Fruit fly (Drosophila melanogaster) whole organism, embryonic: ENCODE measurements around the gene Gem2.

ENCODE experiments used
- Bdp1 ChIP-seq: fragments of 200-800 bp; sonication (Bioruptor generic); optimal IDR thresholded peaks from 3 replicates; lab custom pipeline; 2016; ENCODE audit warnings: missing biosample characterization, missing genetic modification characterization
- Bteb2 ChIP-seq: fragments of 200-800 bp; sonication (Bioruptor generic); optimal IDR thresholded peaks from 2 replicates; lab custom pipeline; 2016; ENCODE audit warnings: missing biosample characterization, missing genetic modification characterization
- CG10979 ChIP-seq: fragments of 200-800 bp; sonication (Bioruptor generic); optimal IDR thresholded peaks from 2 replicates; lab custom pipeline; 2018; ENCODE audit warnings: missing biosample characterization, mild to moderate bottlenecking, missing genetic modification characterization, moderate library complexity
- CG11398 ChIP-seq: fragments of 200-800 bp; sonication (Bioruptor generic); optimal IDR thresholded peaks from 2 replicates; lab custom pipeline; 2016; ENCODE audit warnings: missing biosample characterization, missing genetic modification characterization
- CG12942 ChIP-seq: fragments of 200-800 bp; sonication (Bioruptor generic); optimal IDR thresholded peaks from 3 replicates; lab custom pipeline; 2016; ENCODE audit warnings: missing biosample characterization, missing genetic modification characterization
- CG13424 ChIP-seq: fragments of 200-800 bp; sonication (Bioruptor generic); optimal IDR thresholded peaks from 2 replicates; lab custom pipeline; 2019; ENCODE audit warnings: missing biosample characterization, mild to moderate bottlenecking, missing genetic modification characterization, moderate library complexity
- CG14710 ChIP-seq: fragments of 200-800 bp; sonication (Bioruptor generic); optimal IDR thresholded peaks from 3 replicates; lab custom pipeline; 2019; ENCODE audit warnings: missing biosample characterization, mild to moderate bottlenecking, missing genetic modification characterization, moderate library complexity
- CG1603 ChIP-seq: fragments of 200-800 bp; sonication (Bioruptor generic); optimal IDR thresholded peaks from 2 replicates; lab custom pipeline; 2019; ENCODE audit warnings: missing biosample characterization, mild to moderate bottlenecking, missing genetic modification characterization, moderate library complexity
- CG17359 ChIP-seq: fragments of 200-800 bp; sonication (Bioruptor generic); optimal IDR thresholded peaks from 3 replicates; lab custom pipeline; 2018; ENCODE audit warnings: missing biosample characterization, mild to moderate bottlenecking, missing genetic modification characterization, moderate library complexity
- CG18764 ChIP-seq: fragments of 200-800 bp; sonication (Bioruptor generic); optimal IDR thresholded peaks from 3 replicates; lab custom pipeline; 2016; ENCODE audit warnings: missing biosample characterization, missing genetic modification characterization
- CG2202 ChIP-seq: fragments of 200-800 bp; sonication (Bioruptor generic); optimal IDR thresholded peaks from 2 replicates; lab custom pipeline; 2018; ENCODE audit warnings: missing biosample characterization, mild to moderate bottlenecking, missing genetic modification characterization
- CG31365 ChIP-seq: fragments of 200-800 bp; sonication (Bioruptor generic); optimal IDR thresholded peaks from 2 replicates; lab custom pipeline; 2018; ENCODE audit warnings: missing biosample characterization, mild to moderate bottlenecking, missing genetic modification characterization
- CG34376 ChIP-seq: fragments of 200-800 bp; sonication (Bioruptor generic); optimal IDR thresholded peaks from 2 replicates; lab custom pipeline; 2018; ENCODE audit warnings: missing biosample characterization, mild to moderate bottlenecking, missing genetic modification characterization
- CG6175 ChIP-seq: fragments of 200-800 bp; sonication (Bioruptor generic); IDR thresholded peaks from 3 replicates; pipeline ENCODE4 v1.3.6; 2022; ENCODE audit warnings: missing biosample characterization, missing genetic modification characterization
- CG7987 ChIP-seq: fragments of 200-800 bp; sonication (Bioruptor generic); optimal IDR thresholded peaks from 2 replicates; lab custom pipeline; 2018; ENCODE audit warnings: missing biosample characterization, mild to moderate bottlenecking, missing genetic modification characterization, moderate library complexity
- E2f1 ChIP-seq: fragments of 200-800 bp; sonication (Bioruptor generic); IDR thresholded peaks from 2 replicates; pipeline ENCODE4 v1.3.6; 2022; ENCODE audit warnings: missing biosample characterization, missing genetic modification characterization
- Fer1 ChIP-seq: fragments of 200-800 bp; sonication (Bioruptor generic); optimal IDR thresholded peaks from 2 replicates; lab custom pipeline; 2017; ENCODE audit warnings: missing biosample characterization, mild to moderate bottlenecking, missing genetic modification characterization
- H15 ChIP-seq: fragments of 200-800 bp; sonication (Bioruptor generic); IDR thresholded peaks from 3 replicates; pipeline ENCODE4 v1.3.6; 2022; ENCODE audit warnings: missing biosample characterization, missing genetic modification characterization
- HHEX ChIP-seq: fragments of 200-800 bp; sonication (Bioruptor generic); optimal IDR thresholded peaks from 3 replicates; lab custom pipeline; 2017; ENCODE audit warnings: missing biosample characterization, mild to moderate bottlenecking, missing genetic modification characterization, missing genetic modification reagents
- HmgZ ChIP-seq: fragments of 200-800 bp; sonication (Bioruptor generic); optimal IDR thresholded peaks from 2 replicates; lab custom pipeline; 2018; ENCODE audit warnings: missing biosample characterization, mild to moderate bottlenecking, missing genetic modification characterization
- Jarid2 ChIP-seq: fragments of 200-800 bp; sonication (Bioruptor generic); optimal IDR thresholded peaks from 3 replicates; lab custom pipeline; 2017; ENCODE audit warnings: mild to moderate bottlenecking, missing biosample characterization, missing genetic modification reagents, missing genetic modification characterization
- Mrtf ChIP-seq: fragments of 200-800 bp; sonication (Bioruptor generic); IDR thresholded peaks from 3 replicates; pipeline ENCODE4 v1.3.6; 2022; ENCODE audit warnings: missing biosample characterization, missing genetic modification characterization
- NfI ChIP-seq: fragments of 200-800 bp; sonication (Bioruptor generic); optimal IDR thresholded peaks from 3 replicates; lab custom pipeline; 2018; ENCODE audit warnings: missing biosample characterization, mild to moderate bottlenecking, missing genetic modification characterization, moderate library complexity
- Ptx1 ChIP-seq: fragments of 200-800 bp; sonication (Bioruptor generic); IDR thresholded peaks from 2 replicates; pipeline ENCODE4 v1.3.6; 2022; ENCODE audit warnings: missing biosample characterization, missing genetic modification characterization
- Rx ChIP-seq: fragments of 200-800 bp; sonication (Bioruptor generic); IDR thresholded peaks from 2 replicates; pipeline ENCODE4 v1.3.6; 2022; ENCODE audit warnings: missing biosample characterization, missing genetic modification characterization
- Sry-δ ChIP-seq: fragments of 200-800 bp; sonication (Bioruptor generic); optimal IDR thresholded peaks from 2 replicates; lab custom pipeline; 2016; ENCODE audit warnings: missing biosample characterization, missing genetic modification characterization
- aop ChIP-seq: fragments of 200-800 bp; sonication (Bioruptor generic); IDR thresholded peaks from 2 replicates; pipeline ENCODE4 v1.3.6; 2022; ENCODE audit warnings: missing biosample characterization, missing genetic modification characterization
- ase ChIP-seq: fragments of 200-800 bp; sonication (Bioruptor generic); IDR thresholded peaks from 3 replicates; pipeline ENCODE4 v1.3.6; 2022; ENCODE audit warnings: missing biosample characterization, missing genetic modification characterization
- bcd ChIP-seq: fragments of 200-800 bp; sonication (Bioruptor generic); optimal IDR thresholded peaks from 2 replicates; lab custom pipeline; 2017; ENCODE audit warnings: missing biosample characterization, mild to moderate bottlenecking, missing genetic modification characterization
- bowl ChIP-seq: fragments of 200-800 bp; sonication (Bioruptor generic); IDR thresholded peaks from 2 replicates; pipeline ENCODE4 v1.3.6; 2022; ENCODE audit warnings: missing biosample characterization, missing genetic modification characterization
- bsh ChIP-seq, 2 experiments: fragments of 200-800 bp; sonication (Bioruptor generic); optimal IDR thresholded peaks; 2 replicates each; lab custom pipeline; 2017 to 2018; ENCODE audit warnings: mild to moderate bottlenecking in 2 of 2, missing biosample characterization in 2 of 2, missing genetic modification characterization in 2 of 2, moderate library complexity in 1 of 2
- chn ChIP-seq: fragments of 200-800 bp; sonication (Bioruptor generic); optimal IDR thresholded peaks from 2 replicates; lab custom pipeline; 2016; ENCODE audit warnings: missing biosample characterization, missing genetic modification characterization
- dati ChIP-seq: fragments of 200-800 bp; sonication (Bioruptor generic); IDR thresholded peaks from 2 replicates; pipeline ENCODE4 v1.3.6; 2022; ENCODE audit warnings: missing biosample characterization, missing genetic modification characterization
- dmrt99B ChIP-seq: fragments of 200-800 bp; sonication (Bioruptor generic); optimal IDR thresholded peaks from 2 replicates; lab custom pipeline; 2018; ENCODE audit warnings: missing biosample characterization, mild to moderate bottlenecking, missing genetic modification characterization, moderate library complexity
- fd102C ChIP-seq: fragments of 200-800 bp; sonication (Bioruptor generic); optimal IDR thresholded peaks from 2 replicates; lab custom pipeline; 2018; ENCODE audit warnings: missing biosample characterization, mild to moderate bottlenecking, missing genetic modification characterization, moderate library complexity
- fu2 ChIP-seq: fragments of 200-800 bp; sonication (Bioruptor generic); optimal IDR thresholded peaks from 2 replicates; lab custom pipeline; 2016; ENCODE audit warnings: missing biosample characterization, missing genetic modification characterization
- grau ChIP-seq: fragments of 200-800 bp; optimal IDR thresholded peaks from 3 replicates; lab custom pipeline; 2019; ENCODE audit warnings: missing biosample characterization, mild to moderate bottlenecking, missing genetic modification characterization, moderate library complexity
- hth ChIP-seq: fragments of >200 bp; optimal IDR thresholded peaks from 2 replicates; lab custom pipeline; 2017; ENCODE audit warnings: inconsistent platforms
- lab ChIP-seq: fragments of 200-800 bp; sonication (Bioruptor generic); optimal IDR thresholded peaks from 3 replicates; lab custom pipeline; 2017; ENCODE audit warnings: missing biosample characterization, missing genetic modification characterization, mild to moderate bottlenecking, moderate library complexity, missing genetic modification reagents
- luna ChIP-seq: fragments of 200-800 bp; sonication (Bioruptor generic); optimal IDR thresholded peaks from 2 replicates; lab custom pipeline; 2016; ENCODE audit warnings: missing biosample characterization, missing genetic modification characterization
- maf-S ChIP-seq: fragments of 200-800 bp; sonication (Bioruptor generic); optimal IDR thresholded peaks from 2 replicates; lab custom pipeline; 2016; ENCODE audit warnings: missing biosample characterization, missing genetic modification characterization
- ranshi ChIP-seq: fragments of 200-800 bp; sonication (Bioruptor generic); IDR thresholded peaks from 2 replicates; pipeline ENCODE4 v1.3.6; 2022; ENCODE audit warnings: missing biosample characterization, missing genetic modification characterization
- ro ChIP-seq: fragments of 200-800 bp; sonication (Bioruptor generic); IDR thresholded peaks from 2 replicates; pipeline ENCODE4 v1.3.6; 2022; ENCODE audit warnings: missing biosample characterization, missing genetic modification characterization
- run ChIP-seq: fragments of 200-800 bp; sonication (Bioruptor generic); optimal IDR thresholded peaks from 3 replicates; lab custom pipeline; 2018; ENCODE audit warnings: missing biosample characterization, mild to moderate bottlenecking, missing genetic modification characterization
- sisA ChIP-seq: fragments of 200-800 bp; sonication (Bioruptor generic); IDR thresholded peaks from 2 replicates; pipeline ENCODE4 v1.3.6; 2022; ENCODE audit warnings: missing biosample characterization, missing genetic modification characterization
- slou ChIP-seq: fragments of 200-800 bp; sonication (Bioruptor generic); optimal IDR thresholded peaks from 3 replicates; lab custom pipeline; 2016; ENCODE audit warnings: missing biosample characterization, missing genetic modification characterization
- ssp ChIP-seq: fragments of 200-800 bp; sonication (Bioruptor generic); IDR thresholded peaks from 2 replicates; pipeline ENCODE4 v1.3.6; 2022; ENCODE audit warnings: missing biosample characterization, missing genetic modification characterization
- stwl ChIP-seq: fragments of 200-800 bp; sonication (Bioruptor generic); optimal IDR thresholded peaks from 3 replicates; lab custom pipeline; 2018; ENCODE audit warnings: missing biosample characterization, mild to moderate bottlenecking, missing genetic modification characterization, moderate library complexity
- tll ChIP-seq, 2 experiments: fragments of 200-800 bp in 1 of 2; fragments of >200 bp in 1 of 2; sonication (Bioruptor generic) in 1 of 2; optimal IDR thresholded peaks; 2 replicates each; lab custom pipeline; 2017 to 2019; ENCODE audit warnings: missing biosample characterization in 2 of 2, missing genetic modification characterization in 2 of 2, mild to moderate bottlenecking in 1 of 2, moderate library complexity in 1 of 2
- yki ChIP-seq: fragments of >200 bp; optimal IDR thresholded peaks from 3 replicates; lab custom pipeline; 2018
- zen2 ChIP-seq: fragments of 200-800 bp; sonication (Bioruptor generic); IDR thresholded peaks from 3 replicates; pipeline ENCODE4 v1.3.6; 2022; ENCODE audit warnings: missing biosample characterization, missing genetic modification characterization; ENCODE audit not compliant: partially characterized antibody

The Gem2 gene

dm6 chr3L:19097665-19098082 is 2.5 kb downstream of the Gem2 start, which contains the start of the genes Naxd and CG14079 (continued):
- TF ChIP-seq aop (no peak), CG11398 (GFP tag; lab: Kevin White, UChicago) (no peak), luna (GFP tag; lab: Kevin White, UChicago) (no peak), hth (lab: Kevin White, UChicago) (no peak), bsh (GFP tag; optimal IDR thresholded peaks at IDR 0.05; lab: Kevin White, UChicago) (peak in 1 of 2 experiments; percentile 78), CG1603 (tag; lab: Kevin White, UChicago) (peak; percentile 8), NfI (GFP tag; lab: Kevin White, UChicago) (peak; percentile 68), CG14710 (tag; lab: Kevin White, UChicago) (peak; percentile 57), Ptx1 (peak; percentile 87), zen2 (no peak), Bdp1 (GFP tag; lab: Kevin White, UChicago) (no peak), dmrt99B (tag; lab: Kevin White, UChicago) (peak; percentile 70), E2f1 (peak; percentile 29; the same call in 1 of the 2 replicates), CG6175 (GFP tag; lab: Robert Waterston, UW) (no peak), CG7987 (GFP tag; lab: Kevin White, UChicago) (no peak), Fer1 (GFP tag; lab: Kevin White, UChicago) (peak; percentile 35), grau (tag; lab: Kevin White, UChicago) (peak; percentile 78), ranshi (GFP tag; lab: Robert Waterston, UW) (peak; percentile 59; the same call in 1 of the 2 replicates), CG2202 (tag; lab: Kevin White, UChicago) (peak; percentile 28), CG31365 (tag; lab: Kevin White, UChicago) (no peak), CG17359 (peak; percentile 50), slou (GFP tag; lab: Kevin White, UChicago) (no peak), Bteb2 (GFP tag; lab: Kevin White, UChicago) (peak; percentile 7), Jarid2 (no peak), Sry-δ (GFP tag; lab: Kevin White, UChicago) (peak; percentile 63), sisA (GFP tag; lab: Robert Waterston, UW) (peak; percentile 76), CG34376 (GFP tag; lab: Kevin White, UChicago) (no peak), dati (GFP tag; lab: Robert Waterston, UW) (no peak), CG12942 (GFP tag; lab: Kevin White, UChicago) (peak; percentile 74), tll (GFP tag; optimal IDR thresholded peaks at IDR 0.05; lab: Kevin White, UChicago) (no peak), ase (GFP tag; lab: Robert Waterston, UW) (peak; percentile 70), CG13424 (tag; lab: Kevin White, UChicago) (peak; percentile 82), CG18764 (GFP tag; lab: Kevin White, UChicago) (peak; percentile 15), ro (no peak), stwl (tag; lab: Kevin White, UChicago) (peak; percentile 7), CG10979 (tag; lab: Kevin White, UChicago) (peak; percentile 57), chn (GFP tag; lab: Kevin White, UChicago) (no peak), Mrtf (0 out of 3 replicates have a peak, but pooled peaks have one; percentile 30), bcd (peak; percentile 58), Rx (0 out of 2 replicates have a peak, but pooled peaks have one; percentile 15), H15 (peak; percentile 54; the same call in 1 of the 3 replicates), bowl (GFP tag; lab: Robert Waterston, UW) (no peak), maf-S (no peak), HHEX (GFP tag; lab: Kevin White, UChicago) (peak; percentile 26), fu2 (GFP tag; lab: Kevin White, UChicago) (no peak), lab (GFP tag; lab: Kevin White, UChicago) (no peak), run (tag; lab: Kevin White, UChicago) (no peak), yki (lab: Kevin White, UChicago) (no peak), HmgZ (peak; percentile 55), fd102C (GFP tag; lab: Kevin White, UChicago) (no peak), ssp (peak; percentile 89)
